Fruit fly (Drosophila melanogaster) whole organism, prepupa: ENCODE results near the gene eIF3l.

Experiments
- Blimp-1 ChIP-seq: fragments of 200-800 bp; sonication (Bioruptor generic); optimal IDR thresholded peaks from 3 replicates; lab custom pipeline; 2017; ENCODE audit warnings: missing biosample characterization, missing genetic modification characterization, mild to moderate bottlenecking, moderate library complexity, missing genetic modification reagents
- CG10631 ChIP-seq: fragments of 200-800 bp; sonication (Bioruptor generic); optimal IDR thresholded peaks from 2 replicates; lab custom pipeline; 2016; ENCODE audit warnings: missing biosample characterization, missing genetic modification characterization
- CG10669 ChIP-seq: fragments of 200-800 bp; sonication (Bioruptor generic); optimal IDR thresholded peaks from 3 replicates; lab custom pipeline; 2018; ENCODE audit warnings: missing biosample characterization, mild to moderate bottlenecking, missing genetic modification characterization, moderate library complexity
- CG16779 ChIP-seq: fragments of 200-800 bp; sonication (Bioruptor generic); optimal IDR thresholded peaks from 3 replicates; lab custom pipeline; 2017; ENCODE audit warnings: missing biosample characterization, mild to moderate bottlenecking, missing genetic modification characterization
- CG3032 ChIP-seq: fragments of 200-800 bp; optimal IDR thresholded peaks from 2 replicates; lab custom pipeline; 2019; ENCODE audit warnings: missing biosample characterization, mild to moderate bottlenecking, missing genetic modification characterization, moderate library complexity
- CG31627 ChIP-seq: fragments of 200-800 bp; sonication (Bioruptor generic); optimal IDR thresholded peaks from 3 replicates; lab custom pipeline; 2016; ENCODE audit warnings: missing biosample characterization, missing genetic modification characterization
- CG34406 ChIP-seq: fragments of 200-800 bp; sonication (Bioruptor generic); optimal IDR thresholded peaks from 3 replicates; lab custom pipeline; 2016; ENCODE audit warnings: missing biosample characterization, missing genetic modification characterization
- CG3919 ChIP-seq: fragments of 200-800 bp; sonication (Bioruptor generic); optimal IDR thresholded peaks from 3 replicates; lab custom pipeline; 2016; ENCODE audit warnings: missing biosample characterization, missing genetic modification characterization
- CG6792 ChIP-seq: fragments of 200-800 bp; sonication (Bioruptor generic); optimal IDR thresholded peaks from 3 replicates; lab custom pipeline; 2016; ENCODE audit warnings: missing biosample characterization, missing genetic modification characterization
- CG6808 ChIP-seq: fragments of 200-800 bp; sonication (Bioruptor generic); optimal IDR thresholded peaks from 3 replicates; lab custom pipeline; 2017; ENCODE audit warnings: missing biosample characterization, missing genetic modification characterization, mild to moderate bottlenecking, moderate library complexity, missing genetic modification reagents
- CG8119 ChIP-seq: fragments of 200-800 bp; sonication (Bioruptor generic); IDR thresholded peaks from 3 replicates; pipeline ENCODE4 v1.3.6; 2022; ENCODE audit warnings: missing biosample characterization, missing genetic modification characterization
- CG8319 ChIP-seq: fragments of 200-800 bp; sonication (Bioruptor generic); optimal IDR thresholded peaks from 3 replicates; lab custom pipeline; 2016; ENCODE audit warnings: missing biosample characterization, missing genetic modification characterization
- CG8632 ChIP-seq: fragments of 200-800 bp; sonication (Bioruptor generic); optimal IDR thresholded peaks from 3 replicates; lab custom pipeline; 2016; ENCODE audit warnings: missing biosample characterization, missing genetic modification characterization
- Eip75B ChIP-seq: fragments of 200-800 bp; sonication (Bioruptor generic); optimal IDR thresholded peaks from 3 replicates; lab custom pipeline; 2016; ENCODE audit warnings: missing biosample characterization, missing genetic modification characterization
- Eip78C ChIP-seq: fragments of 200-800 bp; sonication (Bioruptor generic); peaks from one replicate; lab custom pipeline; 2016; ENCODE audit warnings: missing biosample characterization, missing genetic modification characterization
- Eip93F ChIP-seq: fragments of 200-800 bp; sonication (Bioruptor generic); optimal IDR thresholded peaks from 2 replicates; lab custom pipeline; 2016; ENCODE audit warnings: missing biosample characterization, mild to moderate bottlenecking, missing genetic modification characterization
- Ets96B ChIP-seq: fragments of 200-800 bp; optimal IDR thresholded peaks from 2 replicates; lab custom pipeline; 2019; ENCODE audit warnings: missing biosample characterization, mild to moderate bottlenecking, missing genetic modification characterization, moderate library complexity
- Met ChIP-seq: fragments of 200-800 bp; sonication (Bioruptor generic); optimal IDR thresholded peaks from 3 replicates; lab custom pipeline; 2016; ENCODE audit warnings: missing biosample characterization, missing genetic modification characterization
- OdsH ChIP-seq: fragments of 200-800 bp; sonication (Bioruptor generic); optimal IDR thresholded peaks from 3 replicates; lab custom pipeline; 2016; ENCODE audit warnings: missing biosample characterization, missing genetic modification characterization
- Smox ChIP-seq: fragments of 200-800 bp; sonication (Bioruptor generic); optimal IDR thresholded peaks from 3 replicates; lab custom pipeline; 2016; ENCODE audit warnings: missing biosample characterization, missing genetic modification characterization
- Sox102F ChIP-seq: fragments of 200-800 bp; sonication (Bioruptor generic); optimal IDR thresholded peaks from 2 replicates; lab custom pipeline; 2016; ENCODE audit warnings: missing biosample characterization, mild to moderate bottlenecking, missing genetic modification characterization
- Sox14 ChIP-seq: fragments of 200-800 bp; sonication (Bioruptor generic); optimal IDR thresholded peaks from 3 replicates; lab custom pipeline; 2016; ENCODE audit warnings: missing biosample characterization, missing genetic modification characterization
- Sox15 ChIP-seq: fragments of 200-800 bp; sonication (Bioruptor generic); optimal IDR thresholded peaks from 3 replicates; lab custom pipeline; 2016; ENCODE audit warnings: missing biosample characterization, missing genetic modification characterization
- achi ChIP-seq: fragments of 200-800 bp; sonication (Bioruptor generic); optimal IDR thresholded peaks from 3 replicates; lab custom pipeline; 2016; ENCODE audit warnings: missing biosample characterization, missing genetic modification characterization
- acj6 ChIP-seq: fragments of 200-800 bp; sonication (Bioruptor generic); optimal IDR thresholded peaks from 3 replicates; lab custom pipeline; 2016; ENCODE audit warnings: missing biosample characterization, missing genetic modification characterization
- cyc ChIP-seq: fragments of 200-800 bp; sonication (Bioruptor generic); optimal IDR thresholded peaks from 3 replicates; lab custom pipeline; 2016; ENCODE audit warnings: missing biosample characterization, missing genetic modification characterization
- dac ChIP-seq: fragments of 200-800 bp; sonication (Bioruptor generic); optimal IDR thresholded peaks from 2 replicates; lab custom pipeline; 2017; ENCODE audit warnings: missing biosample characterization, mild to moderate bottlenecking, missing genetic modification characterization
- dsx ChIP-seq: fragments of 200-800 bp; optimal IDR thresholded peaks from 3 replicates; lab custom pipeline; 2019; ENCODE audit warnings: missing biosample characterization, mild to moderate bottlenecking, missing genetic modification characterization, moderate library complexity; ENCODE audit not compliant: poor library complexity, severe bottlenecking
- eg ChIP-seq: fragments of 200-800 bp; sonication (Bioruptor generic); IDR thresholded peaks from 3 replicates; pipeline ENCODE4 v1.3.6; 2022; ENCODE audit warnings: missing biosample characterization, missing genetic modification characterization
- esn ChIP-seq: fragments of 200-800 bp; sonication (Bioruptor generic); optimal IDR thresholded peaks from 2 replicates; lab custom pipeline; 2016; ENCODE audit warnings: missing biosample characterization, mild to moderate bottlenecking, missing genetic modification characterization, moderate library complexity
- fd59A ChIP-seq: fragments of 200-800 bp; sonication (Bioruptor generic); optimal IDR thresholded peaks from 2 replicates; lab custom pipeline; 2017; ENCODE audit warnings: missing biosample characterization, mild to moderate bottlenecking, missing genetic modification characterization, missing genetic modification reagents
- fkh ChIP-seq: fragments of 200-800 bp; sonication (Bioruptor generic); optimal IDR thresholded peaks from 3 replicates; lab custom pipeline; 2017; ENCODE audit warnings: missing biosample characterization, mild to moderate bottlenecking, missing genetic modification characterization, moderate library complexity
- lz ChIP-seq: fragments of 200-800 bp; sonication (Bioruptor generic); optimal IDR thresholded peaks from 3 replicates; lab custom pipeline; 2016; ENCODE audit warnings: missing biosample characterization, missing genetic modification characterization
- net ChIP-seq: fragments of 200-800 bp; sonication (Bioruptor generic); optimal IDR thresholded peaks from 3 replicates; lab custom pipeline; 2016; ENCODE audit warnings: missing biosample characterization, missing genetic modification characterization
- spab ChIP-seq: fragments of 200-800 bp; sonication (Bioruptor generic); optimal IDR thresholded peaks from 2 replicates; lab custom pipeline; 2017; ENCODE audit warnings: missing biosample characterization, mild to moderate bottlenecking, missing genetic modification characterization, missing genetic modification reagents
- ss ChIP-seq, 2 experiments: fragments of 200-800 bp; sonication (Bioruptor generic); optimal IDR thresholded peaks; 2 replicates in 1 of 2; 3 replicates in 1 of 2; lab custom pipeline; 2017 to 2018; ENCODE audit warnings: mild to moderate bottlenecking in 2 of 2, missing biosample characterization in 2 of 2, missing genetic modification characterization in 2 of 2, moderate library complexity in 1 of 2
- svp ChIP-seq: fragments of 200-800 bp; sonication (Bioruptor generic); peaks from one replicate; lab custom pipeline; 2016; ENCODE audit warnings: missing biosample characterization, missing genetic modification characterization
- topi ChIP-seq: fragments of 200-800 bp; sonication (Bioruptor generic); optimal IDR thresholded peaks from 3 replicates; lab custom pipeline; 2016; ENCODE audit warnings: missing biosample characterization, missing genetic modification characterization
- vri ChIP-seq: fragments of 200-800 bp; sonication (Bioruptor generic); optimal IDR thresholded peaks from 3 replicates; lab custom pipeline; 2016; ENCODE audit warnings: missing biosample characterization, mild to moderate bottlenecking, missing genetic modification characterization

The eIF3l gene

dm6 chr3L:12101924-12102383, 43.9 kb downstream of the eIF3l start (continued):
- TF ChIP-seq CG8319 (GFP tag; lab: Kevin White, UChicago): no peak
- peak; percentile 50 to 52 for TF ChIP-seq ss (GFP tag; optimal IDR thresholded peaks at IDR 0.05; lab: Kevin White, UChicago)
- TF ChIP-seq Blimp-1 (GFP tag; lab: Kevin White, UChicago): no peak
- peak; percentile 45 for TF ChIP-seq CG6792
- peak; percentile 5 for TF ChIP-seq Eip75B (GFP tag; lab: Kevin White, UChicago)
- peak; percentile 20 for TF ChIP-seq dac
- TF ChIP-seq CG8119: peak; percentile 82
- peak; percentile 40 for TF ChIP-seq esn
- TF ChIP-seq lz (GFP tag; lab: Kevin White, UChicago): peak; percentile 3
- peak; percentile 49 for TF ChIP-seq svp
- no peak for TF ChIP-seq cyc

- TF ChIP-seq topi (GFP tag; lab: Kevin White, UChicago) (peak; percentile 7), net (GFP tag; lab: Kevin White, UChicago) (peak; percentile 37), esn (peak; percentile 48), CG6808 (GFP tag; lab: Kevin White, UChicago) (peak; percentile 61), acj6 (GFP tag; lab: Kevin White, UChicago) (peak; percentile 22), vri (peak; percentile 1), Eip78C (GFP tag; lab: Kevin White, UChicago) (peak; percentile 88), Smox (GFP tag; lab: Kevin White, UChicago) (peak; percentile 21), Sox14 (GFP tag; lab: Kevin White, UChicago) (no peak), Sox102F (peak; percentile 7), Sox15 (GFP tag; lab: Kevin White, UChicago) (peak; percentile 13), Met (GFP tag; lab: Kevin White, UChicago) (peak; percentile 22), CG34406 (GFP tag; lab: Kevin White, UChicago) (peak; percentile 21), fkh (GFP tag; lab: Kevin White, UChicago) (no peak), CG31627 (GFP tag; lab: Kevin White, UChicago) (no peak), cyc (peak; percentile 14), CG3919 (peak; percentile 25), svp (peak; percentile 68), fd59A (peak; percentile 7), ss (GFP tag; optimal IDR thresholded peaks at IDR 0.05; lab: Kevin White, UChicago) (peak; percentile 72 to 81), Ets96B (tag; lab: Kevin White, UChicago) (peak; percentile 78), spab (peak; percentile 53), OdsH (GFP tag; lab: Kevin White, UChicago) (peak; percentile 27), CG16779 (tag; lab: Kevin White, UChicago) (no peak), achi (GFP tag; lab: Kevin White, UChicago) (peak; percentile 13), CG3032 (tag; lab: Kevin White, UChicago) (peak; percentile 74), CG6792 (peak; percentile 5), dsx (peak; percentile 59), Eip93F (GFP tag; lab: Kevin White, UChicago) (no peak), eg (no peak), CG8632 (GFP tag; lab: Kevin White, UChicago) (peak; percentile 47), CG10631 (GFP tag; lab: Kevin White, UChicago) (peak; percentile 55), CG10669 (GFP tag; lab: Kevin White, UChicago) (peak; percentile 43), Blimp-1 (GFP tag; lab: Kevin White, UChicago) (no peak)
Measured at dm6 chr3L:12099329-12100031, 46.4 kb downstream of the eIF3l start.
